Fruit fly (Drosophila melanogaster): Measurements from ENCODE around the gene tty.

tty gene

DNA sequence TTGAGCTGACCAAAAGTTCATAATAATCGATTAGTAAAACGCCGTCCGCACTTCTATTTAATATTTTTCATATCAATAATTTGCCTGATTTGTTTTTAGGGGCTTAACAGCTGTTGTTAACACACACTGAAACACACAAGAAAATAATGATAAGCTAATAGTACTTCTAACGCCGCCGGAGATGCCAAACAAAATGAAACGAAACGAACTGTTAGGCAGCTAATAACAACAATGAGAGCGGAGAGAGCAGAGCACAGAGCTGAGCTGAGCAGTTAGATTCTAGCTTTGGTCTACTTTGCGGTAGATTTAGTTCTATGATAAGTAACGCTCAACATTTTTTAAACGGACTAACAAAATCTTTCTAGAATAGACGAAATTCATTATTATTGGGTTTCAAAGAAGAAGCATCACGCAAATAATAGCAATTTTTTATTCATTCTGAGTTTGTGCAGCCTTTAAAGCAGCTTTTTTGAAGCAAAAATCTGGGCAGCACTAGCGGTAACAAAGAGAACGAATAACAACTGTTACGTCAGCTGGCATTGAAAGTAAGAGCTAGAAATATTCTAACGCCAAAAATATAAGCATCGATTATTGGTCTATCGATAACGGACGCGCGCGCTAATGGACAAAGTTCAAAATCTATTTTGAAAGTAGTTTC is 32.9 kb downstream of the tty start, which contains the start of gene Abca3 (continued):
- TF ChIP-seq ttk (GFP tag; IDR thresholded peaks at IDR 0.05): no peak
- peak; percentile 74 for TF ChIP-seq Fer1 (GFP tag; optimal IDR thresholded peaks at IDR 0.05)
- TF ChIP-seq CG11695 (GFP tag; IDR thresholded peaks at IDR 0.05): peak; percentile 75
- TF ChIP-seq slou (GFP tag; optimal IDR thresholded peaks at IDR 0.05): no peak
- TF ChIP-seq CG14050 (GFP tag; IDR thresholded peaks at IDR 0.05): peak; percentile 49; the same call in 1 of the 3 replicates
- peak; percentile 81 for TF ChIP-seq CG13894 (tag; optimal IDR thresholded peaks at IDR 0.05)
- TF ChIP-seq CG6854 (GFP tag; optimal IDR thresholded peaks at IDR 0.05): no peak
- peak; percentile 57 for TF ChIP-seq gro (GFP tag; optimal IDR thresholded peaks at IDR 0.05)
- TF ChIP-seq CG9876 (GFP tag; optimal IDR thresholded peaks at IDR 0.05): no peak
- TF ChIP-seq CG3838 (GFP tag; optimal IDR thresholded peaks at IDR 0.05): peak; percentile 40
- TF ChIP-seq CG7271 (tag; optimal IDR thresholded peaks at IDR 0.05): no peak
- peak; percentile 60 for TF ChIP-seq lilli (GFP tag; optimal IDR thresholded peaks at IDR 0.05)
- TF ChIP-seq CG2889 (GFP tag; IDR thresholded peaks at IDR 0.05): no peak
- peak; percentile 88 for TF ChIP-seq CG34376 (GFP tag; optimal IDR thresholded peaks at IDR 0.05)
- TF ChIP-seq CG8388 (GFP tag; optimal IDR thresholded peaks at IDR 0.05): peak; percentile 54
- TF ChIP-seq peb (GFP tag; IDR thresholded peaks at IDR 0.05): no peak
- peak; percentile 1 for TF ChIP-seq NC2α (GFP tag; optimal IDR thresholded peaks at IDR 0.05)
- TF ChIP-seq CG18599 (GFP tag; optimal IDR thresholded peaks at IDR 0.05): peak; percentile 84
- peak; percentile 52 for TF ChIP-seq CG10209 (GFP tag; optimal IDR thresholded peaks at IDR 0.05)
- TF ChIP-seq CrebB (tag; optimal IDR thresholded peaks at IDR 0.05): peak; percentile 26
- TF ChIP-seq CG11723 (GFP tag; optimal IDR thresholded peaks at IDR 0.05): peak; percentile 55
- TF ChIP-seq Xrp1 (GFP tag; IDR thresholded peaks at IDR 0.05): peak; percentile 72
- TF ChIP-seq bcd (GFP tag; optimal IDR thresholded peaks at IDR 0.05): peak; percentile 63
- peak; percentile 70 for TF ChIP-seq CG12391 (tag; optimal IDR thresholded peaks at IDR 0.05)
- TF ChIP-seq CG11504 (tag; optimal IDR thresholded peaks at IDR 0.05): peak; percentile 66
- peak; percentile 24 for TF ChIP-seq CG8944 (GFP tag; optimal IDR thresholded peaks at IDR 0.05)
- TF ChIP-seq CG14860 (GFP tag; IDR thresholded peaks at IDR 0.05; ENCODE audit: partially characterized antibody): no peak
- peak; percentile 22; the same call in 1 of the 2 replicates for TF ChIP-seq Adf1 (GFP tag; IDR thresholded peaks at IDR 0.05)
- peak; percentile 22 for TF ChIP-seq Bteb2 (GFP tag; optimal IDR thresholded peaks at IDR 0.05)
- no peak for TF ChIP-seq CG4820 (GFP tag; optimal IDR thresholded peaks at IDR 0.05)
- peak; percentile 97 for TF ChIP-seq Sry-β (GFP tag; optimal IDR thresholded peaks at IDR 0.05)
- peak; percentile 77 for TF ChIP-seq CG17361 (GFP tag; IDR thresholded peaks at IDR 0.05)
- TF ChIP-seq TFAM (GFP tag; optimal IDR thresholded peaks at IDR 0.05): no peak
- TF ChIP-seq zen (tag; optimal IDR thresholded peaks at IDR 0.05): peak; percentile 13
- peak; percentile 48 for TF ChIP-seq pum (GFP tag; optimal IDR thresholded peaks at IDR 0.05)
- TF ChIP-seq Myb (GFP tag; optimal IDR thresholded peaks at IDR 0.05): peak; percentile 46
- TF ChIP-seq CG11093 (GFP tag; IDR thresholded peaks at IDR 0.05): peak; percentile 45; the same call in 1 of the 3 replicates
- peak; percentile 84 for TF ChIP-seq E2f2 (GFP tag; IDR thresholded peaks at IDR 0.05)
- TF ChIP-seq eve (GFP tag; optimal IDR thresholded peaks at IDR 0.05): peak in 1 of 2 experiments; percentile 79
- no peak for TF ChIP-seq CG17802 (tag; optimal IDR thresholded peaks at IDR 0.05)
- peak; percentile 34 for TF ChIP-seq CG10979 (tag; optimal IDR thresholded peaks at IDR 0.05)
- TF ChIP-seq her (GFP tag; optimal IDR thresholded peaks at IDR 0.05): peak; percentile 41
- peak; percentile 50 for TF ChIP-seq eyg (GFP tag; optimal IDR thresholded peaks at IDR 0.05)
- peak; percentile 40 for TF ChIP-seq D19B (GFP tag; optimal IDR thresholded peaks at IDR 0.05)
- TF ChIP-seq jigr1 (GFP tag; IDR thresholded peaks at IDR 0.05): no peak
- peak; percentile 14; the same call in 1 of the 2 replicates for TF ChIP-seq Poxn (GFP tag; IDR thresholded peaks at IDR 0.05)
- no peak for TF ChIP-seq dati (GFP tag; IDR thresholded peaks at IDR 0.05)
- TF ChIP-seq Hmr (GFP tag; optimal IDR thresholded peaks at IDR 0.05): peak; percentile 82
- no peak for TF ChIP-seq D (optimal IDR thresholded peaks at IDR 0.05)
- peak; percentile 39 for TF ChIP-seq D (GFP tag; optimal IDR thresholded peaks at IDR 0.05)
